Worm (Caenorhabditis elegans) whole organism, late embryonic: ENCODE data around the gene tag-65.

Source experiments
- ama-1 ChIP-seq: fragments of 150-350 bp; optimal IDR thresholded peaks from 2 replicates; lab custom pipeline; 2014
- ceh-24 ChIP-seq: sonication (generic microtip); optimal IDR thresholded peaks from 2 replicates; lab custom pipeline; 2016; ENCODE audit warnings: mild to moderate bottlenecking, missing genetic modification characterization, missing compliant biosample characterization
- dve-1 ChIP-seq: sonication (generic microtip); optimal IDR thresholded peaks from 2 replicates; lab custom pipeline; 2017; ENCODE audit warnings: antibody characterized with exemption, mild to moderate bottlenecking, missing genetic modification characterization, missing compliant biosample characterization
- hlh-8 ChIP-seq: sonication (generic microtip); optimal IDR thresholded peaks from 2 replicates; lab custom pipeline; 2016; ENCODE audit warnings: missing genotype, missing genetic modification characterization, missing compliant biosample characterization
- nhr-11 ChIP-seq: fragments of 150-350 bp; optimal IDR thresholded peaks from 2 replicates; lab custom pipeline; 2014; ENCODE audit warnings: missing biosample characterization, missing genetic modification characterization
- pha-2 ChIP-seq: sonication (generic microtip); optimal IDR thresholded peaks from 2 replicates; lab custom pipeline; 2017; ENCODE audit warnings: mild to moderate bottlenecking, missing genetic modification characterization, missing compliant biosample characterization
- sox-4 ChIP-seq: sonication (generic microtip); optimal IDR thresholded peaks from 2 replicates; lab custom pipeline; 2017; ENCODE audit warnings: mild to moderate bottlenecking, missing genetic modification characterization, inconsistent platforms, missing compliant biosample characterization

DNA sequence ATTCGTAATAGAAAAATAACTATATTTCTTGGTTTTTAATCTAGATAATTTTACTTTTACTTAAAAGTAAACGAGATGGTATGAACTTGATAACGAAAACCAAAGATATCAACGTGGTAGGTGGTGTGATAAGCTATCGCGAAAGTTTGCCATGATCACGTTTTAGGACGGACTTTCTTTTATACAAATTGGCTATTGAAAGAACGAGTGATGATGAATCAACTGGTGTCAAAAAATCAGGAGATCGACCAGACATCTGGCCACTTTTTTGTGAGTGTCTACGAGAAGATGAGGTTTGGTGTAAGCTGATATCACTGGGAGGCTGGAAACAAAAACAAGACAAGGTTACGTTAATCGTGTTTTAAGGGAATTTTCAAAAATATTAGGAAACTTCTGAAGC is 19.2 kb downstream of the tag-65 start:
- no peak for TF ChIP-seq ceh-24 (tag; lab: Kevin White, UChicago)
- TF ChIP-seq pha-2 (tag; lab: Kevin White, UChicago) = no peak
- TF ChIP-seq hlh-8 = no peak
- no peak for TF ChIP-seq dve-1 (tag; lab: Kevin White, UChicago)
- no peak for TF ChIP-seq sox-4 (tag; lab: Kevin White, UChicago)
- no peak for TF ChIP-seq nhr-11 (tag; lab: Kevin White, UChicago)
- TF ChIP-seq ama-1 (lab: Kevin White, UChicago) = no peak
